Worm (Caenorhabditis elegans) whole organism, early embryonic: ENCODE measurements around the gene psmd-9.

ENCODE experiments used
- B0310.2 ChIP-seq: sonication (generic microtip); optimal IDR thresholded peaks from 2 replicates; lab custom pipeline; 2016; ENCODE audit warnings: mild to moderate bottlenecking, missing genetic modification characterization, missing compliant biosample characterization
- F13C5.2 ChIP-seq: sonication (generic microtip); optimal IDR thresholded peaks from 2 replicates; lab custom pipeline; 2017; ENCODE audit warnings: mild to moderate bottlenecking, missing genetic modification characterization, inconsistent platforms, missing compliant biosample characterization
- ama-1 ChIP-seq: fragments of 150-350 bp; optimal IDR thresholded peaks from 2 replicates; lab custom pipeline; 2014
- ceh-13 ChIP-seq: fragments of 200-800 bp; sonication (Bioruptor generic); optimal IDR thresholded peaks from 2 replicates; lab custom pipeline; 2018; ENCODE audit warnings: mild to moderate bottlenecking, missing genetic modification characterization, missing compliant biosample characterization
- ceh-36 ChIP-seq: sonication (generic microtip); optimal IDR thresholded peaks from 2 replicates; lab custom pipeline; 2016; ENCODE audit warnings: missing genetic modification characterization, inconsistent platforms, missing compliant biosample characterization
- flt-1 ChIP-seq: fragments of 200-800 bp; sonication (Bioruptor generic); IDR thresholded peaks from 2 replicates; pipeline ENCODE4 v1.3.6; 2022; ENCODE audit warnings: missing genetic modification characterization, missing compliant biosample characterization
- hmbx-1 ChIP-seq: sonication (generic microtip); optimal IDR thresholded peaks from 2 replicates; lab custom pipeline; 2016; ENCODE audit warnings: mild to moderate bottlenecking, missing genetic modification characterization, missing compliant biosample characterization
- sea-1 ChIP-seq: fragments of 200-800 bp; sonication (Bioruptor generic); conservative IDR thresholded peaks from 2 replicates; pipeline ENCODE4 v1.3.6; 2022; ENCODE audit warnings: missing genetic modification characterization, missing compliant biosample characterization
- tbx-11 ChIP-seq: fragments of 200-800 bp; sonication (Bioruptor generic); IDR thresholded peaks from 2 replicates; pipeline ENCODE4 v1.3.6; 2022; ENCODE audit warnings: missing genetic modification characterization, missing compliant biosample characterization
- tbx-37 ChIP-seq: fragments of 200-800 bp; sonication (Bioruptor generic); conservative IDR thresholded peaks from 2 replicates; pipeline ENCODE4 v1.3.6; 2022; ENCODE audit warnings: missing genetic modification reagents, missing genetic modification characterization, missing compliant biosample characterization
- tra-4 ChIP-seq: sonication (generic microtip); optimal IDR thresholded peaks from 2 replicates; lab custom pipeline; 2017; ENCODE audit warnings: missing genetic modification characterization, missing compliant biosample characterization

ce11 chrII:6888661-6889579 is 13.0 kb upstream of the psmd-9 start:
- TF ChIP-seq ama-1 (lab: Kevin White, UChicago) = no peak
- no peak for TF ChIP-seq ceh-36 (tag; lab: Kevin White, UChicago)
- no peak for TF ChIP-seq F13C5.2 (tag; lab: Kevin White, UChicago)
- no peak for TF ChIP-seq tbx-37
- no peak for TF ChIP-seq B0310.2 (tag; lab: Kevin White, UChicago)
- TF ChIP-seq tra-4 (tag; lab: Kevin White, UChicago) = no peak
- TF ChIP-seq flt-1 (GFP tag; lab: Robert Waterston, UW) = no peak
- no peak for TF ChIP-seq ceh-13 (GFP tag; lab: Kevin White, UChicago)
- TF ChIP-seq sea-1 (GFP tag; lab: Robert Waterston, UW) = no peak
- TF ChIP-seq tbx-11 (GFP tag; lab: Robert Waterston, UW) = no peak
- no peak for TF ChIP-seq hmbx-1 (tag; lab: Kevin White, UChicago)
